Worm (Caenorhabditis elegans): ENCODE results near the gene F39C12.1.

- TF ChIP-seq T23F11.4 (GFP tag; optimal IDR thresholded peaks at IDR 0.05): no peak
- TF ChIP-seq nhr-11 (tag; optimal IDR thresholded peaks at IDR 0.05): no peak
- TF ChIP-seq pat-9 (tag; optimal IDR thresholded peaks at IDR 0.05): no peak
- TF ChIP-seq ttx-3 (tag; optimal IDR thresholded peaks at IDR 0.05): no peak
- TF ChIP-seq hlh-13 (GFP tag; optimal IDR thresholded peaks at IDR 0.05): no peak
- TF ChIP-seq ama-1 (optimal IDR thresholded peaks at IDR 0.05): no peak
- TF ChIP-seq hlh-8 (tag; optimal IDR thresholded peaks at IDR 0.05): no peak
- no peak for TF ChIP-seq sox-4 (tag; optimal IDR thresholded peaks at IDR 0.05)
Observed at ce11 chrX:4865798-4866197, 12.8 kb upstream of the F39C12.1 start, which contains the start of gene ntc-1.

Measured in whole organism, late embryonic.